Worm (Caenorhabditis elegans): ENCODE results near the gene nspg-3.

DNA sequence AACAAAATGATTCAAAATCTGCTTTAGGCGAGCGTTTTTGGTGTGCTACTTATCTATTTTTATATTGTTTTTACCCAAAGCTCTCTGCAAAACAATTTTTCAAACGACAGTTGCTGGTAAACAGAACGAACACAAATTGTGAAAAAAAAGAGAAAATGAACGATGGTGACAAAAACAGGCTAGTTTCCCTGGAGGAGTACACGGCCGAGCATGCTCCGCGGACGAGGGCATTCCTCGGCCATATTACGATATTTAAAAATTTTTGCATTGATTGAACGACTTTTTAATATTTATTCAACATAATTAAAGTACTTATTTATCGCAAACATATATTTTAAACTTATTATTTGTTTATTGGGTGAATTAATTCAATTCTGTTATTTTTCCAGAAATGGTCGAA is 5.9 kb downstream of the nspg-3 start, which contains the start of the genes tpp-2 and rbbp-5:
- TF ChIP-seq pes-1 (GFP tag; IDR thresholded peaks at IDR 0.05) (no peak), tra-4 (tag; optimal IDR thresholded peaks at IDR 0.05) (no peak), ama-1 (optimal IDR thresholded peaks at IDR 0.05) (no peak), scrt-1 (GFP tag; IDR thresholded peaks at IDR 0.05) (no peak), tbx-11 (GFP tag; IDR thresholded peaks at IDR 0.05) (no peak)

Data from whole organism, early embryonic.